Fruit fly (Drosophila melanogaster) whole organism, adult: Measurements from ENCODE around the gene CG3546.

ENCODE experiments used
- CG11617 ChIP-seq: fragments of 200-800 bp; sonication (Bioruptor generic); optimal IDR thresholded peaks from 2 replicates; lab custom pipeline; 2017; ENCODE audit warnings: mild to moderate bottlenecking, missing biosample characterization, missing genetic modification reagents, missing genetic modification characterization
- CG14711 ChIP-seq: fragments of 200-800 bp; sonication (Bioruptor generic); optimal IDR thresholded peaks from 2 replicates; lab custom pipeline; 2018; ENCODE audit warnings: missing biosample characterization, mild to moderate bottlenecking, missing genetic modification characterization, moderate library complexity
- CG1620 ChIP-seq: fragments of 200-800 bp; sonication (Bioruptor generic); optimal IDR thresholded peaks from 2 replicates; lab custom pipeline; 2016; ENCODE audit warnings: missing biosample characterization, missing genetic modification characterization
- CG5204 ChIP-seq: fragments of 200-800 bp; sonication (Bioruptor generic); optimal IDR thresholded peaks from 2 replicates; lab custom pipeline; 2016; ENCODE audit warnings: missing biosample characterization, missing genetic modification characterization
- CG7101 ChIP-seq: fragments of 200-800 bp; sonication (Bioruptor generic); optimal IDR thresholded peaks from 2 replicates; lab custom pipeline; 2018; ENCODE audit warnings: missing biosample characterization, mild to moderate bottlenecking, missing genetic modification characterization, moderate library complexity
- Clk ChIP-seq: fragments of 200-800 bp; sonication (Bioruptor generic); optimal IDR thresholded peaks from 2 replicates; lab custom pipeline; 2017; ENCODE audit warnings: missing biosample characterization, missing genetic modification characterization
- Crg-1 ChIP-seq: fragments of 200-800 bp; sonication (Bioruptor generic); optimal IDR thresholded peaks from 2 replicates; lab custom pipeline; 2016; ENCODE audit warnings: missing biosample characterization, missing genetic modification characterization
- Hr96 ChIP-seq: fragments of 200-800 bp; sonication (Bioruptor generic); optimal IDR thresholded peaks from 2 replicates; lab custom pipeline; 2016; ENCODE audit warnings: missing biosample characterization, missing genetic modification characterization
- Mnt ChIP-seq: fragments of 200-800 bp; sonication (Bioruptor generic); optimal IDR thresholded peaks from 2 replicates; lab custom pipeline; 2016; ENCODE audit warnings: missing biosample characterization, mild to moderate bottlenecking, missing genetic modification characterization
- cic ChIP-seq: fragments of 200-800 bp; sonication (Bioruptor generic); optimal IDR thresholded peaks from 2 replicates; lab custom pipeline; 2017; ENCODE audit warnings: missing biosample characterization, mild to moderate bottlenecking, missing genetic modification characterization, moderate library complexity
- kay ChIP-seq: fragments of 200-800 bp; sonication (Bioruptor generic); peaks from one replicate; lab custom pipeline; 2016; ENCODE audit warnings: missing biosample characterization, missing genetic modification characterization, borderline replicate concordance
- pad ChIP-seq: fragments of 200-800 bp; sonication (Bioruptor generic); optimal IDR thresholded peaks from 3 replicates; lab custom pipeline; 2017; ENCODE audit warnings: missing biosample characterization, missing genetic modification characterization, mild to moderate bottlenecking, moderate library complexity, missing genetic modification reagents
- toe ChIP-seq: fragments of 200-800 bp; sonication (Bioruptor generic); optimal IDR thresholded peaks from 2 replicates; lab custom pipeline; 2016; ENCODE audit warnings: missing biosample characterization, missing genetic modification characterization

dm6 chrX:4520879-4521278 lies 37.0 kb upstream of the CG3546 start:
- TF ChIP-seq CG11617, result no peak
- no peak for TF ChIP-seq Clk (GFP tag; lab: Kevin White, UChicago)
- TF ChIP-seq CG14711 (tag; lab: Kevin White, UChicago), result no peak
- TF ChIP-seq CG1620 (GFP tag; lab: Kevin White, UChicago), result no peak
- no peak for TF ChIP-seq Crg-1 (GFP tag; lab: Kevin White, UChicago)
- TF ChIP-seq CG7101 (tag; lab: Kevin White, UChicago), result no peak
- no peak for TF ChIP-seq Hr96
- TF ChIP-seq toe (GFP tag; lab: Kevin White, UChicago), result no peak
- TF ChIP-seq CG5204 (GFP tag; lab: Kevin White, UChicago), result no peak
- TF ChIP-seq cic, result no peak
- TF ChIP-seq kay, result no peak
- no peak for TF ChIP-seq pad (GFP tag; lab: Kevin White, UChicago)
- TF ChIP-seq Mnt (GFP tag; lab: Kevin White, UChicago), result no peak
